Worm (Caenorhabditis elegans) whole organism, L2 larva: ENCODE measurements around the gene Y37D8A.25.
A peak's percentile ranks its signal among the peaks of the same experiment; 100 is the strongest.

Experiments used
- C34F6.9 ChIP-seq: fragments of 150-350 bp; optimal IDR thresholded peaks from 2 replicates; lab custom pipeline; 2014; ENCODE audit warnings: missing biosample characterization, missing genetic modification characterization
- F13H6.1 ChIP-seq: sonication (generic microtip); optimal IDR thresholded peaks from 2 replicates; lab custom pipeline; 2016; ENCODE audit warnings: missing genetic modification characterization, missing compliant biosample characterization
- R02D3.7 ChIP-seq: fragments of 150-350 bp; optimal IDR thresholded peaks from 2 replicates; lab custom pipeline; 2014; ENCODE audit warnings: missing biosample characterization, missing genetic modification characterization
- ZK546.5 ChIP-seq: sonication (generic microtip); optimal IDR thresholded peaks from 2 replicates; lab custom pipeline; 2017; ENCODE audit warnings: missing biosample characterization, missing genetic modification characterization
- aly-2 ChIP-seq: fragments of 150-350 bp; optimal IDR thresholded peaks from 2 replicates; lab custom pipeline; 2014; ENCODE audit warnings: missing biosample characterization, missing genetic modification characterization
- ama-1 ChIP-seq: fragments of 150-350 bp; optimal IDR thresholded peaks from 2 replicates; lab custom pipeline; 2018; ENCODE audit warnings: inconsistent platforms
- blmp-1 ChIP-seq: sonication (generic microtip); optimal IDR thresholded peaks from 2 replicates; lab custom pipeline; 2017; ENCODE audit warnings: missing genetic modification characterization, mild to moderate bottlenecking, missing compliant biosample characterization, antibody characterized with exemption, moderate library complexity; ENCODE audit not compliant: insufficient read depth
- ceh-16 ChIP-seq: fragments of 150-350 bp; optimal IDR thresholded peaks from 2 replicates; lab custom pipeline; 2014; ENCODE audit warnings: missing biosample characterization, missing genetic modification characterization
- ceh-82 ChIP-seq: fragments of 150-350 bp; optimal IDR thresholded peaks from 2 replicates; lab custom pipeline; 2014; ENCODE audit warnings: missing biosample characterization, missing genetic modification characterization
- crh-2 ChIP-seq: sonication (generic microtip); optimal IDR thresholded peaks from 2 replicates; lab custom pipeline; 2017; ENCODE audit warnings: missing biosample characterization, missing genetic modification characterization
- dmd-4 ChIP-seq: sonication (generic microtip); optimal IDR thresholded peaks from 2 replicates; lab custom pipeline; 2017; ENCODE audit warnings: missing biosample characterization, missing genetic modification characterization
- egl-27 ChIP-seq: sonication (generic microtip); optimal IDR thresholded peaks from 3 replicates; lab custom pipeline; 2017; ENCODE audit warnings: missing biosample characterization, missing genetic modification reagents, missing genetic modification characterization
- elt-1 ChIP-seq: fragments of 150-350 bp; optimal IDR thresholded peaks from 2 replicates; lab custom pipeline; 2014; ENCODE audit warnings: missing biosample characterization, missing genetic modification characterization
- elt-3 ChIP-seq: sonication (generic microtip); optimal IDR thresholded peaks from 2 replicates; lab custom pipeline; 2017; ENCODE audit warnings: missing biosample characterization, missing genetic modification characterization
- fos-1 ChIP-seq: fragments of 150-350 bp; optimal IDR thresholded peaks from 2 replicates; lab custom pipeline; 2014; ENCODE audit warnings: missing biosample characterization, missing genetic modification characterization
- lin-11 ChIP-seq: fragments of 150-350 bp; sonication (generic microtip); optimal IDR thresholded peaks from 2 replicates; lab custom pipeline; 2014; ENCODE audit warnings: missing biosample characterization, missing genetic modification characterization, inconsistent platforms, mixed read lengths
- lin-13 ChIP-seq: fragments of 150-350 bp; optimal IDR thresholded peaks from 2 replicates; lab custom pipeline; 2014; ENCODE audit warnings: missing biosample characterization, missing genetic modification reagents, missing genetic modification characterization
- lin-39 ChIP-seq: fragments of 150-350 bp; optimal IDR thresholded peaks from 2 replicates; lab custom pipeline; 2014; ENCODE audit warnings: missing biosample characterization, missing genetic modification reagents, missing genetic modification characterization
- mab-5 ChIP-seq: fragments of 150-350 bp; optimal IDR thresholded peaks from 2 replicates; lab custom pipeline; 2014; ENCODE audit warnings: missing biosample characterization, missing genetic modification characterization
- mbf-1 ChIP-seq: sonication (generic microtip); optimal IDR thresholded peaks from 2 replicates; lab custom pipeline; 2017; ENCODE audit warnings: missing biosample characterization, missing genetic modification characterization
- mdl-1 ChIP-seq, 2 experiments: fragments of 150-350 bp in 1 of 2; sonication (generic microtip) in 1 of 2; optimal IDR thresholded peaks; 2 replicates each; lab custom pipeline; 2017; ENCODE audit warnings: missing biosample characterization in 2 of 2, missing genetic modification characterization in 2 of 2
- nhr-10 ChIP-seq: sonication (generic microtip); optimal IDR thresholded peaks from 2 replicates; lab custom pipeline; 2017; ENCODE audit warnings: missing biosample characterization, missing genetic modification characterization
- nhr-11 ChIP-seq: fragments of 150-350 bp; optimal IDR thresholded peaks from 2 replicates; lab custom pipeline; 2014; ENCODE audit warnings: missing biosample characterization, missing genetic modification characterization
- nhr-12 ChIP-seq: fragments of 150-350 bp; optimal IDR thresholded peaks from 2 replicates; lab custom pipeline; 2014; ENCODE audit warnings: missing biosample characterization, missing genetic modification characterization
- nhr-129 ChIP-seq: fragments of 150-350 bp; optimal IDR thresholded peaks from 2 replicates; lab custom pipeline; 2014; ENCODE audit warnings: missing biosample characterization, missing genetic modification characterization
- nhr-21 ChIP-seq: fragments of 150-350 bp; optimal IDR thresholded peaks from 2 replicates; lab custom pipeline; 2014; ENCODE audit warnings: missing biosample characterization, missing genetic modification characterization
- nhr-237 ChIP-seq: fragments of 150-350 bp; optimal IDR thresholded peaks from 2 replicates; lab custom pipeline; 2014; ENCODE audit warnings: missing biosample characterization, missing genetic modification characterization
- nhr-25 ChIP-seq: fragments of 150-350 bp; sonication (generic microtip); optimal IDR thresholded peaks from 3 replicates; lab custom pipeline; 2014; ENCODE audit warnings: missing biosample characterization, missing genetic modification characterization
- nhr-77 ChIP-seq: fragments of 150-350 bp; optimal IDR thresholded peaks from 2 replicates; lab custom pipeline; 2014; ENCODE audit warnings: missing biosample characterization, missing genetic modification characterization
- sem-4 ChIP-seq: fragments of 150-350 bp; optimal IDR thresholded peaks from 2 replicates; lab custom pipeline; 2014; ENCODE audit warnings: missing biosample characterization, missing genetic modification reagents, missing genetic modification characterization
- skn-1 ChIP-seq: sonication (generic microtip); optimal IDR thresholded peaks from 2 replicates; lab custom pipeline; 2017; ENCODE audit warnings: missing biosample characterization, missing genetic modification characterization
- sma-9 ChIP-seq, 2 experiments: fragments of 150-350 bp in 1 of 2; sonication (generic microtip) in 1 of 2; optimal IDR thresholded peaks; 2 replicates each; lab custom pipeline; 2014 to 2016; ENCODE audit warnings: missing genetic modification characterization in 2 of 2, mild to moderate bottlenecking in 1 of 2, missing biosample characterization in 1 of 2, missing compliant biosample characterization in 1 of 2, missing genetic modification reagents in 1 of 2, moderate library complexity in 1 of 2
- snpc-4 ChIP-seq: fragments of 150-350 bp; optimal IDR thresholded peaks from 2 replicates; lab custom pipeline; 2014; ENCODE audit warnings: missing biosample characterization, missing genetic modification characterization
- unc-39 ChIP-seq: fragments of 150-350 bp; optimal IDR thresholded peaks from 2 replicates; lab custom pipeline; 2014; ENCODE audit warnings: missing biosample characterization, missing genetic modification characterization
- unc-55 ChIP-seq: fragments of 150-350 bp; sonication (generic microtip); optimal IDR thresholded peaks from 3 replicates; lab custom pipeline; 2014; ENCODE audit warnings: missing biosample characterization, missing genetic modification reagents, missing genetic modification characterization
- unc-62 ChIP-seq: fragments of 150-350 bp; optimal IDR thresholded peaks from 2 replicates; lab custom pipeline; 2014; ENCODE audit warnings: missing biosample characterization, missing genetic modification reagents, missing genetic modification characterization
- zag-1 ChIP-seq: fragments of 150-350 bp; optimal IDR thresholded peaks from 2 replicates; lab custom pipeline; 2014; ENCODE audit warnings: missing biosample characterization, missing genetic modification characterization
- ztf-1 ChIP-seq: fragments of 200-800 bp; sonication (Bioruptor generic); conservative IDR thresholded peaks from 2 replicates; pipeline ENCODE4 v1.3.6; 2022; ENCODE audit warnings: missing genetic modification characterization, missing compliant biosample characterization
- ztf-11 ChIP-seq: sonication (generic microtip); optimal IDR thresholded peaks from 2 replicates; lab custom pipeline; 2017; ENCODE audit warnings: missing biosample characterization, missing genetic modification characterization
- ztf-4 ChIP-seq: fragments of 150-350 bp; optimal IDR thresholded peaks from 2 replicates; lab custom pipeline; 2014; ENCODE audit warnings: missing biosample characterization, missing genetic modification characterization

Y37D8A.25 gene

DNA sequence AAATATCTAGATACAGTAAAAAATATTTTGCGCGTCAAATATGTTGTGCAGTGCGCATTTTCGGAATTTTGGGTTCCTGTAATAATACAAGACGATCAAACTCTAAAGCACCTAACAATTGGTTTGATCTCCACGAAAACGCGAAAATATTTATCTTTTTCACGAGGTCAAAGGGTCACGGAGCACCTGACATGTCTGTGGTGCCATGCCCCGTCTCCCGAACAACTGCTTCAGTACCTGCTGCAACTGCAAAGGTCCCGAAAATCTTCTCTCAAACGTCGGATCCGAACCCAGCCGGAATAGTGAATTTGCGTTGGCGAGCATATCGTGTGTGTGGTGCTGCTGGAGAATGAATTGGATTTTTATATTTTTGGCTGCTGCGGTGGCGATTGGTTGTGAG is at the start of gene Y37D8A.25, which contains the start of gene Y37D8A.2:
TSS of gene Y37D8A.25 (minus strand) at position 345 of the 400 bp plus-strand sequence.
TSS of gene Y37D8A.2 (plus strand) at position 285 of the 400 bp plus-strand sequence.
- TF ChIP-seq mdl-1 (tag; optimal IDR thresholded peaks at IDR 0.05; lab: Kevin White, UChicago) (no peak), nhr-129 (tag; lab: Kevin White, UChicago) (peak; percentile 1)

DNA sequence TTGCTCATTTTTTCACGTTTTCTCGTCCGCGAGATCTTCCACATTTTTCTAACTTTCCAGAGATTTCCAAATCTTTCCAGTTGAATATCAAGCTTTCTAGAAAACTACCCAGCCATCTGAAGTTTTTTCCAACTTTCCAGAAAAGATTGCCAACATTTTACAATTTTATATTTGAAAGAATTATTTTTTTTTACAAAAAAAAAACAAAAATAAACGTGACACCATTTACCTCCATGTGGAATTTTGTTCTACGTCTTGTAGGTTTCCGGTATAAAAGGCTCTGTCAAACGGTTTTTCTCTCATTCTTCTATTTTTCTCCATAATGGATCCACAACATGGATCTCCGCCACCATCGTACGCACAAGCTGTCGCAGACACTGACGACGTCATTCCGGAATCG is 44.6 kb upstream of the Y37D8A.25 start, which contains the start of gene Y37D8A.8:
TSS of gene Y37D8A.8 (plus strand) at position 301 of the 400 bp plus-strand sequence.
- no peak for TF ChIP-seq skn-1 (tag; lab: Kevin White, UChicago)
- TF ChIP-seq nhr-12: no peak
- no peak for TF ChIP-seq egl-27
- TF ChIP-seq nhr-21: no peak
- TF ChIP-seq sma-9 (GFP tag; optimal IDR thresholded peaks at IDR 0.05; lab: Kevin White, UChicago): no peak
- TF ChIP-seq sma-9 (tag; optimal IDR thresholded peaks at IDR 0.05; lab: Kevin White, UChicago): no peak

DNA sequence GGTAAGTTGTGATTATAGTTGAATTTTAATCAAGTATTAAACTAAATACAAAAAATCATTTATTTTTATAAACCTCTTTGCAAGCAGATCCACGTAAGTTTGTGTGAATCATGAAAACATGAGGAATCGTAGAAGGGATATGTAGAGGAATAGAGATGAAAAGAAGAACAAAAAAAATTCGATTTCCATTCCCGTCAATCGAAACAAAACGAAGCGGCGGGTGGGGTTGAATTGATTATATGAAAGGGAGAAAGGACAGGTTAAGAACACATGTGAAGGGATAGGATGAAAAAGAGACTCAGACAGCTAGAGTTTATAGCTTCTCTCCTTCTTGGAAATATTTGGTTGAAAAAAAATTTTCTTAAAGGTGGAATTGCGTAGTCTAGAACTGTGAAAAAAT is 40.1 kb upstream of the Y37D8A.25 start:
- TF ChIP-seq crh-2 (peak; percentile 23), snpc-4 (tag; lab: Kevin White, UChicago) (no peak), nhr-21 (peak; percentile 18), ceh-82 (tag; lab: Kevin White, UChicago) (no peak), nhr-25 (tag; lab: Kevin White, UChicago) (peak; percentile 20), egl-27 (no peak), ztf-11 (tag; lab: Kevin White, UChicago) (no peak), mab-5 (tag; lab: Kevin White, UChicago) (no peak), ZK546.5 (tag; lab: Kevin White, UChicago) (no peak), F13H6.1 (tag; lab: Kevin White, UChicago) (no peak), nhr-77 (no peak), unc-55 (GFP tag; lab: Kevin White, UChicago) (no peak), ama-1 (lab: Kevin White, UChicago) (no peak), nhr-10 (no peak), sem-4 (tag; lab: Kevin White, UChicago) (no peak), sma-9 (GFP tag; optimal IDR thresholded peaks at IDR 0.05; lab: Kevin White, UChicago) (peak; percentile 24), sma-9 (tag; optimal IDR thresholded peaks at IDR 0.05; lab: Kevin White, UChicago) (no peak), ceh-16 (no peak), aly-2 (no peak), mdl-1 (tag; optimal IDR thresholded peaks at IDR 0.05; lab: Kevin White, UChicago) (no peak), nhr-237 (no peak), lin-13 (GFP tag; lab: Kevin White, UChicago) (no peak), nhr-11 (no peak), ztf-1 (GFP tag; lab: Robert Waterston, UW) (no peak), unc-39 (no peak), fos-1 (tag; lab: Kevin White, UChicago) (peak; percentile 21), blmp-1 (tag; lab: Kevin White, UChicago) (peak; percentile 70), R02D3.7 (tag; lab: Kevin White, UChicago) (no peak), zag-1 (tag; lab: Kevin White, UChicago) (no peak), dmd-4 (tag; lab: Kevin White, UChicago) (no peak)

DNA sequence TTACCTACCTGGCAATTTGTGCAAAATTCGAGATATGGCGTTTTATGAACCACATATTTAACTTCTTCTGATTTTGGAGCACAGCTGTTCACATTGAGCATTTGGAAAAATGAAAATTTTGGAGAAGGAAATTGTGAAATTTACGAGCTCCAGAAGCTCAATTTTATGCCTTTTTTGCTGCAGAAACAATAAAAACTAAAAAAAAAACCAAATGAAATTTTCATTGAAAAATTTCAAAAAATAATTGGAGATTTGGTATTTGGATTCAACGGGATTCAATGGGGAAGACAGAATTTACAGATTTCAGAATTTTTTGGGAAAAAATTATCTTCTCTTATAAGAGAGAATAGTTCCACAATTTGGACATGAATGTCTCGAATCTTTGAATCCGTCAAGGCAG is 36.6 kb upstream of the Y37D8A.25 start, which contains the start of gene Y37D8A.26:
TSS of gene Y37D8A.26 (minus strand) at position 101 of the 400 bp plus-strand sequence.
- TF ChIP-seq lin-39 (tag; lab: Kevin White, UChicago): no peak
- TF ChIP-seq elt-1: no peak
- TF ChIP-seq unc-62 (GFP tag; lab: Kevin White, UChicago): no peak
- no peak for TF ChIP-seq zag-1 (tag; lab: Kevin White, UChicago)
- no peak for TF ChIP-seq nhr-11
- no peak for TF ChIP-seq blmp-1 (tag; lab: Kevin White, UChicago)
- TF ChIP-seq ama-1 (lab: Kevin White, UChicago): no peak
- no peak for TF ChIP-seq sem-4 (tag; lab: Kevin White, UChicago)
- TF ChIP-seq C34F6.9: no peak
- no peak for TF ChIP-seq elt-3 (tag; lab: Kevin White, UChicago)
- TF ChIP-seq mbf-1 (tag; lab: Kevin White, UChicago): no peak
- no peak for TF ChIP-seq crh-2
- TF ChIP-seq lin-11 (tag; lab: Kevin White, UChicago): no peak
- no peak for TF ChIP-seq nhr-21
- no peak for TF ChIP-seq ZK546.5 (tag; lab: Kevin White, UChicago)
- TF ChIP-seq ztf-4: no peak
- TF ChIP-seq, all 48 proteins: peak for 0
